Worm (Caenorhabditis elegans): ENCODE data around the gene sdz-21.

- TF ChIP-seq rbr-2 (tag; optimal IDR thresholded peaks at IDR 0.05) (peak; percentile 8), ces-1 (GFP tag; optimal IDR thresholded peaks at IDR 0.05) (no peak), lin-39 (tag; optimal IDR thresholded peaks at IDR 0.05) (no peak), lin-13 (GFP tag; optimal IDR thresholded peaks at IDR 0.05) (no peak), fos-1 (tag; optimal IDR thresholded peaks at IDR 0.05) (no peak), egl-27 (tag; optimal IDR thresholded peaks at IDR 0.05) (no peak), F10B5.3 (tag; optimal IDR thresholded peaks at IDR 0.05) (no peak), nhr-11 (tag; optimal IDR thresholded peaks at IDR 0.05) (no peak)
These were observed 11.2 kb upstream of the sdz-21 start for ce11 chrIII:5667952-5668489.

Measured in whole organism, L4 larva.